Worm (Caenorhabditis elegans) whole organism, late embryonic: ENCODE measurements around the gene sec-3.

Experiments used
- F13H6.1 ChIP-seq: sonication (generic microtip); optimal IDR thresholded peaks from 2 replicates; lab custom pipeline; 2016; ENCODE audit warnings: missing genetic modification characterization, missing compliant biosample characterization
- ceh-31 ChIP-seq: sonication (generic microtip); optimal IDR thresholded peaks from 2 replicates; lab custom pipeline; 2016; ENCODE audit warnings: missing genetic modification characterization, missing compliant biosample characterization
- eyg-1 ChIP-seq: sonication (generic microtip); optimal IDR thresholded peaks from 2 replicates; lab custom pipeline; 2016; ENCODE audit warnings: missing genotype, missing genetic modification characterization, missing compliant biosample characterization
- hlh-8 ChIP-seq: sonication (generic microtip); optimal IDR thresholded peaks from 2 replicates; lab custom pipeline; 2016; ENCODE audit warnings: missing genotype, missing genetic modification characterization, missing compliant biosample characterization
- nhr-11 ChIP-seq: fragments of 150-350 bp; optimal IDR thresholded peaks from 2 replicates; lab custom pipeline; 2014; ENCODE audit warnings: missing biosample characterization, missing genetic modification characterization
- pha-4 ChIP-seq: fragments of 150-350 bp; optimal IDR thresholded peaks from 2 replicates; lab custom pipeline; 2018; ENCODE audit warnings: missing biosample characterization, missing genetic modification reagents, missing genetic modification characterization

- TF ChIP-seq nhr-11 (tag; lab: Kevin White, UChicago) (no peak), ceh-31 (peak; percentile 98), F13H6.1 (tag; lab: Kevin White, UChicago) (no peak), eyg-1 (tag; lab: Kevin White, UChicago) (no peak), hlh-8 (no peak), pha-4 (tag; lab: Kevin White, UChicago) (no peak)
Observed at ce11 chrX:3049233-3049632, 50.4 kb downstream of the sec-3 start.
